Fruit fly (Drosophila melanogaster) whole organism, embryonic: ENCODE results near the gene Pex10.
A peak's percentile ranks its signal among the peaks of the same experiment; 100 is the strongest.

Experiments
- Aef1 ChIP-seq: fragments of 200-800 bp; sonication (Bioruptor generic); IDR thresholded peaks from 3 replicates; pipeline ENCODE4 v1.3.6; 2022; ENCODE audit warnings: missing biosample characterization, missing genetic modification characterization
- Asciz ChIP-seq: fragments of 200-800 bp; sonication (Bioruptor generic); optimal IDR thresholded peaks from 2 replicates; lab custom pipeline; 2017; ENCODE audit warnings: missing biosample characterization, mild to moderate bottlenecking, missing genetic modification characterization, missing genetic modification reagents
- B-H2 ChIP-seq: fragments of 200-800 bp; sonication (Bioruptor generic); optimal IDR thresholded peaks from 2 replicates; lab custom pipeline; 2018; ENCODE audit warnings: missing biosample characterization, mild to moderate bottlenecking, missing genetic modification characterization
- CG1024 ChIP-seq: fragments of 200-800 bp; sonication (Bioruptor generic); IDR thresholded peaks from 2 replicates; pipeline ENCODE4 v1.3.6; 2022; ENCODE audit warnings: missing biosample characterization, missing genetic modification characterization
- CG10321 ChIP-seq: fragments of 200-800 bp; sonication (Bioruptor generic); IDR thresholded peaks from 2 replicates; pipeline ENCODE4 v1.3.6; 2022; ENCODE audit warnings: missing biosample characterization, missing genetic modification characterization
- CG12942 ChIP-seq: fragments of 200-800 bp; sonication (Bioruptor generic); optimal IDR thresholded peaks from 3 replicates; lab custom pipeline; 2016; ENCODE audit warnings: missing biosample characterization, missing genetic modification characterization
- CG13123 ChIP-seq: fragments of 200-800 bp; sonication (Bioruptor generic); optimal IDR thresholded peaks from 2 replicates; lab custom pipeline; 2016; ENCODE audit warnings: missing biosample characterization, missing genetic modification characterization
- CG13424 ChIP-seq: fragments of 200-800 bp; sonication (Bioruptor generic); optimal IDR thresholded peaks from 2 replicates; lab custom pipeline; 2019; ENCODE audit warnings: missing biosample characterization, mild to moderate bottlenecking, missing genetic modification characterization, moderate library complexity
- CG1603 ChIP-seq: fragments of 200-800 bp; sonication (Bioruptor generic); optimal IDR thresholded peaks from 2 replicates; lab custom pipeline; 2019; ENCODE audit warnings: missing biosample characterization, mild to moderate bottlenecking, missing genetic modification characterization, moderate library complexity
- CG16813 ChIP-seq: fragments of 200-800 bp; sonication (Bioruptor generic); IDR thresholded peaks from 3 replicates; pipeline ENCODE4 v1.3.6; 2022; ENCODE audit warnings: missing biosample characterization, missing genetic modification characterization; ENCODE audit not compliant: partially characterized antibody
- CG17361 ChIP-seq: fragments of 200-800 bp; sonication (Bioruptor generic); IDR thresholded peaks from 3 replicates; pipeline ENCODE4 v1.3.6; 2022; ENCODE audit warnings: missing biosample characterization, missing genetic modification characterization
- CG17802 ChIP-seq: fragments of 200-800 bp; sonication (Bioruptor generic); optimal IDR thresholded peaks from 2 replicates; lab custom pipeline; 2018; ENCODE audit warnings: missing biosample characterization, mild to moderate bottlenecking, missing genetic modification characterization, moderate library complexity
- CG17829 ChIP-seq: fragments of 200-800 bp; optimal IDR thresholded peaks from 2 replicates; lab custom pipeline; 2019; ENCODE audit warnings: missing biosample characterization, mild to moderate bottlenecking, missing genetic modification characterization, moderate library complexity
- CG18599 ChIP-seq: fragments of 200-800 bp; sonication (Bioruptor generic); optimal IDR thresholded peaks from 3 replicates; lab custom pipeline; 2017; ENCODE audit warnings: missing biosample characterization, missing genetic modification characterization, mild to moderate bottlenecking, moderate library complexity, missing genetic modification reagents
- CG2678 ChIP-seq: fragments of 200-800 bp; sonication (Bioruptor generic); optimal IDR thresholded peaks from 3 replicates; lab custom pipeline; 2019; ENCODE audit warnings: missing biosample characterization, mild to moderate bottlenecking, missing genetic modification characterization, moderate library complexity
- CG3065 ChIP-seq: fragments of 200-800 bp; sonication (Bioruptor generic); optimal IDR thresholded peaks from 2 replicates; lab custom pipeline; 2016; ENCODE audit warnings: missing biosample characterization, missing genetic modification characterization
- CG4360 ChIP-seq: fragments of 200-800 bp; sonication (Bioruptor generic); IDR thresholded peaks from 2 replicates; pipeline ENCODE4 v1.3.6; 2022; ENCODE audit warnings: missing biosample characterization, missing genetic modification characterization
- CG6175 ChIP-seq: fragments of 200-800 bp; sonication (Bioruptor generic); IDR thresholded peaks from 3 replicates; pipeline ENCODE4 v1.3.6; 2022; ENCODE audit warnings: missing biosample characterization, missing genetic modification characterization
- CG6272 ChIP-seq: fragments of 200-800 bp; sonication (Bioruptor generic); IDR thresholded peaks from 2 replicates; pipeline ENCODE4 v1.3.6; 2022; ENCODE audit warnings: missing biosample characterization, missing genetic modification characterization
- Dip3 ChIP-seq: fragments of 200-800 bp; sonication (Bioruptor generic); optimal IDR thresholded peaks from 3 replicates; lab custom pipeline; 2016; ENCODE audit warnings: missing biosample characterization, missing genetic modification characterization
- Drgx ChIP-seq: fragments of 200-800 bp; sonication (Bioruptor generic); IDR thresholded peaks from 2 replicates; pipeline ENCODE4 v1.3.6; 2022; ENCODE audit warnings: missing biosample characterization, missing genetic modification characterization
- Hr39 ChIP-seq: fragments of >200 bp; optimal IDR thresholded peaks from 2 replicates; lab custom pipeline; 2017
- NK7.1 ChIP-seq: fragments of 200-800 bp; sonication (Bioruptor generic); optimal IDR thresholded peaks from 3 replicates; lab custom pipeline; 2016; ENCODE audit warnings: missing biosample characterization, missing genetic modification characterization
- Rx ChIP-seq: fragments of 200-800 bp; sonication (Bioruptor generic); IDR thresholded peaks from 2 replicates; pipeline ENCODE4 v1.3.6; 2022; ENCODE audit warnings: missing biosample characterization, missing genetic modification characterization
- Sry-δ ChIP-seq: fragments of 200-800 bp; sonication (Bioruptor generic); optimal IDR thresholded peaks from 2 replicates; lab custom pipeline; 2016; ENCODE audit warnings: missing biosample characterization, missing genetic modification characterization
- TFAM ChIP-seq: fragments of 200-800 bp; sonication (Bioruptor generic); optimal IDR thresholded peaks from 2 replicates; lab custom pipeline; 2017; ENCODE audit warnings: missing biosample characterization, missing genetic modification characterization, inconsistent platforms
- Trl ChIP-seq, 3 experiments: fragments of >200 bp in 2 of 3; fragments of 200-800 bp in 1 of 3; sonication (Bioruptor generic) in 1 of 3; optimal IDR thresholded peaks; 2 replicates in 1 of 3; 3 replicates in 2 of 3; lab custom pipeline; 2016 to 2017; ENCODE audit warnings: missing biosample characterization in 1 of 3, missing genetic modification characterization in 1 of 3
- Xrp1 ChIP-seq: fragments of 200-800 bp; sonication (Bioruptor generic); IDR thresholded peaks from 2 replicates; pipeline ENCODE4 v1.3.6; 2022; ENCODE audit warnings: missing biosample characterization, missing genetic modification characterization
- abd-A ChIP-seq: fragments of 200-800 bp; sonication (Bioruptor generic); optimal IDR thresholded peaks from 3 replicates; lab custom pipeline; 2019; ENCODE audit warnings: missing biosample characterization, mild to moderate bottlenecking, missing genetic modification characterization, moderate library complexity
- az2 ChIP-seq: fragments of 200-800 bp; sonication (Bioruptor generic); optimal IDR thresholded peaks from 3 replicates; lab custom pipeline; 2016; ENCODE audit warnings: missing biosample characterization, missing genetic modification characterization
- br ChIP-seq: fragments of >200 bp; optimal IDR thresholded peaks from 2 replicates; lab custom pipeline; 2017
- cas ChIP-seq: fragments of 200-800 bp; sonication (Bioruptor generic); IDR thresholded peaks from 2 replicates; pipeline ENCODE4 v1.3.6; 2022; ENCODE audit warnings: missing biosample characterization, missing genetic modification characterization
- corto ChIP-seq: fragments of 200-800 bp; sonication (Bioruptor generic); optimal IDR thresholded peaks from 2 replicates; lab custom pipeline; 2016; ENCODE audit warnings: missing biosample characterization, mild to moderate bottlenecking, missing genetic modification characterization, moderate library complexity
- dmrt11E ChIP-seq: fragments of 200-800 bp; sonication (Bioruptor generic); optimal IDR thresholded peaks from 3 replicates; lab custom pipeline; 2018; ENCODE audit warnings: missing biosample characterization, mild to moderate bottlenecking, missing genetic modification characterization, moderate library complexity
- ems ChIP-seq: fragments of 200-800 bp; sonication (Bioruptor generic); optimal IDR thresholded peaks from 3 replicates; lab custom pipeline; 2016; ENCODE audit warnings: missing biosample characterization, missing genetic modification characterization
- fd64A ChIP-seq: fragments of 200-800 bp; sonication (Bioruptor generic); optimal IDR thresholded peaks from 3 replicates; lab custom pipeline; 2018; ENCODE audit warnings: missing biosample characterization, mild to moderate bottlenecking, missing genetic modification characterization
- fd96Cb ChIP-seq: fragments of 200-800 bp; sonication (Bioruptor generic); optimal IDR thresholded peaks from 2 replicates; lab custom pipeline; 2018; ENCODE audit warnings: missing biosample characterization, mild to moderate bottlenecking, missing genetic modification characterization, moderate library complexity
- inv ChIP-seq: fragments of 200-800 bp; sonication (Bioruptor generic); IDR thresholded peaks from 2 replicates; pipeline ENCODE4 v1.3.6; 2022; ENCODE audit warnings: missing biosample characterization, missing genetic modification characterization; ENCODE audit not compliant: partially characterized antibody
- kni ChIP-seq: fragments of 200-800 bp; sonication (Bioruptor generic); optimal IDR thresholded peaks from 3 replicates; lab custom pipeline; 2017; ENCODE audit warnings: mild to moderate bottlenecking, missing biosample characterization, missing genetic modification reagents, missing genetic modification characterization
- mirr ChIP-seq: fragments of 200-800 bp; sonication (Bioruptor generic); optimal IDR thresholded peaks from 3 replicates; lab custom pipeline; 2018; ENCODE audit warnings: missing biosample characterization, mild to moderate bottlenecking, missing genetic modification characterization
- nau ChIP-seq: fragments of 200-800 bp; sonication (Bioruptor generic); optimal IDR thresholded peaks from 3 replicates; lab custom pipeline; 2017; ENCODE audit warnings: missing biosample characterization, mild to moderate bottlenecking, missing genetic modification characterization, missing genetic modification reagents
- pzg ChIP-seq: fragments of 200-800 bp; sonication (Bioruptor generic); optimal IDR thresholded peaks from 3 replicates; lab custom pipeline; 2018; ENCODE audit warnings: missing biosample characterization, mild to moderate bottlenecking, missing genetic modification characterization, moderate library complexity
- seq ChIP-seq: fragments of 200-800 bp; sonication (Bioruptor generic); IDR thresholded peaks from 2 replicates; pipeline ENCODE4 v1.3.6; 2022; ENCODE audit warnings: missing biosample characterization, missing genetic modification characterization
- sim ChIP-seq: fragments of 200-800 bp; sonication (Bioruptor generic); IDR thresholded peaks from 2 replicates; pipeline ENCODE4 v1.3.6; 2022; ENCODE audit warnings: missing biosample characterization, missing genetic modification characterization
- sisA ChIP-seq: fragments of 200-800 bp; sonication (Bioruptor generic); IDR thresholded peaks from 2 replicates; pipeline ENCODE4 v1.3.6; 2022; ENCODE audit warnings: missing biosample characterization, missing genetic modification characterization
- tin ChIP-seq: fragments of 200-800 bp; sonication (Bioruptor generic); optimal IDR thresholded peaks from 3 replicates; lab custom pipeline; 2016; ENCODE audit warnings: missing biosample characterization, missing genetic modification characterization
- toy ChIP-seq: fragments of 200-800 bp; sonication (Bioruptor generic); IDR thresholded peaks from 2 replicates; pipeline ENCODE4 v1.3.6; 2022; ENCODE audit warnings: missing biosample characterization, missing genetic modification characterization
- unc-4 ChIP-seq: fragments of 200-800 bp; sonication (Bioruptor generic); IDR thresholded peaks from 2 replicates; pipeline ENCODE4 v1.3.6; 2022; ENCODE audit warnings: missing biosample characterization, missing genetic modification characterization; ENCODE audit not compliant: partially characterized antibody
- vnd ChIP-seq: fragments of 200-800 bp; sonication (Bioruptor generic); IDR thresholded peaks from 3 replicates; pipeline ENCODE4 v1.3.6; 2022; ENCODE audit warnings: missing biosample characterization, missing genetic modification characterization; ENCODE audit not compliant: partially characterized antibody

Gene Pex10

dm6 chr3L:1587140-1587849 lies 29.3 kb downstream of the Pex10 start (continued):
- TF ChIP-seq CG10321 (GFP tag; lab: Robert Waterston, UW) (peak; percentile 64), inv (GFP tag; lab: Robert Waterston, UW) (no peak), CG1603 (peak; percentile 86), CG17802 (tag; lab: Kevin White, UChicago) (peak; percentile 56), fd64A (GFP tag; lab: Kevin White, UChicago) (peak; percentile 6), CG13123 (GFP tag; lab: Kevin White, UChicago) (peak; percentile 36), CG17361 (GFP tag; lab: Robert Waterston, UW) (peak; percentile 49; the same call in 1 of the 3 replicates), seq (peak; percentile 86), vnd (GFP tag; lab: Robert Waterston, UW) (no peak), CG16813 (no peak), kni (GFP tag; lab: Kevin White, UChicago) (no peak), tin (GFP tag; lab: Kevin White, UChicago) (peak; percentile 90), B-H2 (no peak), CG12942 (GFP tag; lab: Kevin White, UChicago) (peak; percentile 64), dmrt11E (tag; lab: Kevin White, UChicago) (peak; percentile 14), sim (GFP tag; lab: Robert Waterston, UW) (peak; percentile 79; the same call in 1 of the 2 replicates), CG2678 (tag; lab: Kevin White, UChicago) (peak; percentile 87), NK7.1 (GFP tag; lab: Kevin White, UChicago) (peak; percentile 74), Trl (optimal IDR thresholded peaks at IDR 0.05; lab: Kevin White, UChicago) (no peak), Trl (GFP tag; optimal IDR thresholded peaks at IDR 0.05; lab: Kevin White, UChicago) (peak; percentile 88), ems (GFP tag; lab: Kevin White, UChicago) (peak; percentile 83), CG3065 (GFP tag; lab: Kevin White, UChicago) (no peak), Asciz (GFP tag; lab: Kevin White, UChicago) (peak; percentile 44), Sry-δ (GFP tag; lab: Kevin White, UChicago) (peak; percentile 48), CG17829 (peak; percentile 67), az2 (peak; percentile 61), Xrp1 (GFP tag; lab: Robert Waterston, UW) (peak; percentile 85), CG13424 (peak; percentile 80), cas (GFP tag; lab: Robert Waterston, UW) (peak; percentile 69; the same call in 1 of the 2 replicates), fd96Cb (tag; lab: Kevin White, UChicago) (peak; percentile 80), Aef1 (GFP tag; lab: Robert Waterston, UW) (peak; percentile 90), mirr (GFP tag; lab: Kevin White, UChicago) (peak; percentile 84), Hr39 (no peak), pzg (GFP tag; lab: Kevin White, UChicago) (peak; percentile 2), br (lab: Kevin White, UChicago) (no peak), abd-A (tag; lab: Kevin White, UChicago) (no peak), Dip3 (GFP tag; lab: Kevin White, UChicago) (peak; percentile 76), Rx (peak; percentile 84), Drgx (GFP tag; lab: Robert Waterston, UW) (peak; percentile 82), CG6175 (GFP tag; lab: Robert Waterston, UW) (0 out of 3 replicates have a peak, but pooled peaks have one; percentile 49), unc-4 (GFP tag; lab: Robert Waterston, UW) (no peak), CG6272 (GFP tag; lab: Robert Waterston, UW) (peak; percentile 85), nau (peak; percentile 58), corto (GFP tag; lab: Kevin White, UChicago) (no peak), TFAM (GFP tag; lab: Kevin White, UChicago) (no peak), CG4360 (peak; percentile 59; the same call in 1 of the 2 replicates), toy (GFP tag; lab: Robert Waterston, UW) (peak; percentile 82), CG1024 (GFP tag; lab: Robert Waterston, UW) (peak; percentile 73), sisA (GFP tag; lab: Robert Waterston, UW) (peak; percentile 93), CG18599 (GFP tag; lab: Kevin White, UChicago) (peak; percentile 84)
